Fruit fly (Drosophila melanogaster): ENCODE measurements around the gene I-t.

Gene I-t

dm6 chr3R:11665925-11666687, 37.7 kb upstream of the I-t start (continued):
- TF ChIP-seq odd (GFP tag; optimal IDR thresholded peaks at IDR 0.05) (peak; percentile 43), CG15011 (GFP tag; optimal IDR thresholded peaks at IDR 0.05) (no peak), lbe (GFP tag; optimal IDR thresholded peaks at IDR 0.05) (peak; percentile 45), CG8290 (GFP tag; optimal IDR thresholded peaks at IDR 0.05) (no peak), CG8290 (tag; optimal IDR thresholded peaks at IDR 0.05) (peak in 1 of 2 experiments; percentile 6), CG10959 (GFP tag; IDR thresholded peaks at IDR 0.05) (no peak), gem (tag; optimal IDR thresholded peaks at IDR 0.05) (no peak), CG10209 (GFP tag; optimal IDR thresholded peaks at IDR 0.05) (no peak), sug (tag; optimal IDR thresholded peaks at IDR 0.05) (peak; percentile 91), ato (GFP tag; IDR thresholded peaks at IDR 0.05; ENCODE audit: partially characterized antibody) (no peak), CG6813 (GFP tag; optimal IDR thresholded peaks at IDR 0.05) (peak; percentile 19), CG4854 (GFP tag; optimal IDR thresholded peaks at IDR 0.05) (no peak), h (optimal IDR thresholded peaks at IDR 0.05) (no peak), Taf1 (GFP tag; IDR thresholded peaks at IDR 0.05) (no peak), CG13287 (GFP tag; IDR thresholded peaks at IDR 0.05; ENCODE audit: partially characterized antibody) (no peak), CG10543 (GFP tag; optimal IDR thresholded peaks at IDR 0.05) (peak; percentile 25), psq (GFP tag; optimal IDR thresholded peaks at IDR 0.05) (no peak), NK7.1 (GFP tag; optimal IDR thresholded peaks at IDR 0.05) (no peak), Vsx1 (GFP tag; optimal IDR thresholded peaks at IDR 0.05) (no peak), Hr78 (GFP tag; optimal IDR thresholded peaks at IDR 0.05) (peak in 1 of 2 experiments; percentile 63), Jarid2 (GFP tag; optimal IDR thresholded peaks at IDR 0.05) (no peak), CG2678 (tag; optimal IDR thresholded peaks at IDR 0.05) (peak; percentile 42), Med (GFP tag) (no peak), Hmr (GFP tag; optimal IDR thresholded peaks at IDR 0.05) (peak; percentile 43), pnt (GFP tag; optimal IDR thresholded peaks at IDR 0.05) (no peak), CG3838 (GFP tag; optimal IDR thresholded peaks at IDR 0.05) (no peak), CG11695 (GFP tag; IDR thresholded peaks at IDR 0.05) (no peak), jumu (GFP tag; optimal IDR thresholded peaks at IDR 0.05) (no peak), CG12071 (GFP tag; optimal IDR thresholded peaks at IDR 0.05) (no peak), E2f2 (GFP tag; IDR thresholded peaks at IDR 0.05) (no peak), Hsf (GFP tag; optimal IDR thresholded peaks at IDR 0.05) (no peak), CTCF (GFP tag; optimal IDR thresholded peaks at IDR 0.05) (no peak), CG1792 (GFP tag; optimal IDR thresholded peaks at IDR 0.05) (no peak), CG14667 (GFP tag; IDR thresholded peaks at IDR 0.05) (no peak), CG17612 (GFP tag; IDR thresholded peaks at IDR 0.05) (no peak), sd (tag; optimal IDR thresholded peaks at IDR 0.05) (peak; percentile 85), CG7745 (tag; optimal IDR thresholded peaks at IDR 0.05) (no peak), Hr51 (GFP tag; optimal IDR thresholded peaks at IDR 0.05) (no peak), CG18476 (GFP tag; optimal IDR thresholded peaks at IDR 0.05) (peak; percentile 32), CG7987 (GFP tag; optimal IDR thresholded peaks at IDR 0.05) (no peak), grn (GFP tag; optimal IDR thresholded peaks at IDR 0.05) (peak; percentile 35), vvl (GFP tag; IDR thresholded peaks at IDR 0.05) (no peak), CG13296 (GFP tag; optimal IDR thresholded peaks at IDR 0.05) (peak; percentile 75), sens-2 (GFP tag; IDR thresholded peaks at IDR 0.05) (0 out of 2 replicates have a peak, but pooled peaks have one; percentile 21), gsb-n (tag; optimal IDR thresholded peaks at IDR 0.05) (no peak), nerfin-1 (tag; optimal IDR thresholded peaks at IDR 0.05) (no peak), ken (GFP tag; IDR thresholded peaks at IDR 0.05) (no peak), sob (GFP tag; IDR thresholded peaks at IDR 0.05) (no peak), NFAT (GFP tag; IDR thresholded peaks at IDR 0.05) (no peak), exex (tag; optimal IDR thresholded peaks at IDR 0.05) (peak; percentile 95), CG4424 (GFP tag; optimal IDR thresholded peaks at IDR 0.05) (no peak)
